Fruit fly (Drosophila melanogaster) whole organism, wandering third instar larva: Measurements from ENCODE around the gene MED17.

Source experiments
- Abd-B ChIP-seq: fragments of >200 bp; optimal IDR thresholded peaks from 2 replicates; lab custom pipeline; 2017; ENCODE audit warnings: missing biosample characterization, missing genetic modification characterization
- CG32264 ChIP-seq: fragments of 200-800 bp; sonication (Bioruptor generic); optimal IDR thresholded peaks from 2 replicates; lab custom pipeline; 2016; ENCODE audit warnings: missing biosample characterization, missing genetic modification characterization
- CG9705 ChIP-seq: fragments of 200-800 bp; sonication (Bioruptor generic); optimal IDR thresholded peaks from 2 replicates; lab custom pipeline; 2018; ENCODE audit warnings: missing biosample characterization, mild to moderate bottlenecking, missing genetic modification characterization
- CrebA ChIP-seq: fragments of 200-800 bp; sonication (Bioruptor generic); optimal IDR thresholded peaks from 2 replicates; lab custom pipeline; 2016; ENCODE audit warnings: missing biosample characterization, mild to moderate bottlenecking, missing genetic modification characterization, borderline replicate concordance
- Dfd ChIP-seq: fragments of >200 bp; optimal IDR thresholded peaks from 2 replicates; lab custom pipeline; 2017; ENCODE audit warnings: missing biosample characterization, missing genetic modification characterization
- Dif ChIP-seq: fragments of 200-275, 200-300 bp; sonication (Bioruptor generic); optimal IDR thresholded peaks from 2 replicates; lab custom pipeline; 2018; ENCODE audit warnings: missing biosample characterization, missing genetic modification characterization; ENCODE audit not compliant: partially characterized antibody
- GATAd ChIP-seq: sonication (Bioruptor generic); optimal IDR thresholded peaks from 2 replicates; lab custom pipeline; 2016; ENCODE audit warnings: missing biosample characterization, missing genetic modification characterization
- HLH106 ChIP-seq: fragments of 200-800 bp; optimal IDR thresholded peaks from 3 replicates; lab custom pipeline; 2019; ENCODE audit warnings: missing biosample characterization, mild to moderate bottlenecking, missing genetic modification characterization, moderate library complexity
- Hnf4 ChIP-seq: fragments of 200-800 bp; sonication (Bioruptor generic); optimal IDR thresholded peaks from 2 replicates; lab custom pipeline; 2016; ENCODE audit warnings: missing biosample characterization, mild to moderate bottlenecking, missing genetic modification characterization
- Hr78 ChIP-seq: fragments of >200 bp; optimal IDR thresholded peaks from 2 replicates; lab custom pipeline; 2017; ENCODE audit warnings: missing biosample characterization, missing genetic modification characterization
- Hr83 ChIP-seq: fragments of 200-300 bp; sonication (Bioruptor generic); optimal IDR thresholded peaks from 2 replicates; lab custom pipeline; 2016; ENCODE audit warnings: missing biosample characterization, mild to moderate bottlenecking, missing genetic modification characterization, moderate library complexity; ENCODE audit not compliant: poor library complexity, severe bottlenecking
- Jra ChIP-seq: sonication (Bioruptor generic); optimal IDR thresholded peaks from 2 replicates; lab custom pipeline; 2016; ENCODE audit warnings: missing biosample characterization, missing genetic modification characterization
- Mio ChIP-seq: sonication (Bioruptor generic); optimal IDR thresholded peaks from 2 replicates; lab custom pipeline; 2016; ENCODE audit warnings: missing biosample characterization, missing genetic modification characterization
- Myc ChIP-seq: fragments of >200 bp; optimal IDR thresholded peaks from 2 replicates; lab custom pipeline; 2017
- N ChIP-seq: fragments of >200 bp; optimal IDR thresholded peaks from 2 replicates; lab custom pipeline; 2018; ENCODE audit warnings: missing biosample characterization, missing external identifiers, missing genetic modification characterization
- OdsH ChIP-seq: fragments of 200-800 bp; sonication (Bioruptor generic); optimal IDR thresholded peaks from 2 replicates; lab custom pipeline; 2016; ENCODE audit warnings: missing biosample characterization, mild to moderate bottlenecking, missing genetic modification characterization
- Rel ChIP-seq, 2 experiments: fragments of 200-800 bp; sonication (Bioruptor generic) in 1 of 2; optimal IDR thresholded peaks; 2 replicates in 1 of 2; 3 replicates in 1 of 2; lab custom pipeline; 2016 to 2019; ENCODE audit warnings: mild to moderate bottlenecking in 2 of 2, missing biosample characterization in 2 of 2, missing genetic modification characterization in 2 of 2, moderate library complexity in 1 of 2
- Sp1 ChIP-seq: fragments of 200-800 bp; sonication (Bioruptor generic); optimal IDR thresholded peaks from 3 replicates; lab custom pipeline; 2019; ENCODE audit warnings: missing biosample characterization, mild to moderate bottlenecking, missing genetic modification characterization, moderate library complexity
- Vsx2 ChIP-seq: fragments of 200-300, 225-300 bp; sonication (Bioruptor generic); optimal IDR thresholded peaks from 2 replicates; lab custom pipeline; 2018; ENCODE audit warnings: missing biosample characterization, missing genetic modification characterization; ENCODE audit not compliant: partially characterized antibody
- br ChIP-seq: fragments of 200-800 bp; sonication (Bioruptor generic); optimal IDR thresholded peaks from 2 replicates; lab custom pipeline; 2016; ENCODE audit warnings: missing biosample characterization, missing genetic modification characterization
- brk ChIP-seq: fragments of 200-800 bp; sonication (Bioruptor generic); optimal IDR thresholded peaks from 2 replicates; lab custom pipeline; 2016; ENCODE audit warnings: missing biosample characterization, mild to moderate bottlenecking, missing genetic modification characterization
- dl ChIP-seq, 2 experiments: fragments of 175-275, 200-275 bp in 1 of 2; fragments of 200-275 bp in 1 of 2; sonication (Bioruptor generic); optimal IDR thresholded peaks; lab custom pipeline; 2018; ENCODE audit warnings: mild to moderate bottlenecking in 2 of 2, missing biosample characterization in 2 of 2, missing genetic modification characterization in 2 of 2, moderate library complexity in 2 of 2; ENCODE audit not compliant: partially characterized antibody in 2 of 2, insufficient read depth in 1 of 2
- dmrt93B ChIP-seq: fragments of 200-800 bp; sonication (Bioruptor generic); optimal IDR thresholded peaks from 2 replicates; lab custom pipeline; 2018; ENCODE audit warnings: missing biosample characterization, mild to moderate bottlenecking, missing genetic modification characterization
- dsf ChIP-seq: sonication (Bioruptor generic); optimal IDR thresholded peaks from 2 replicates; lab custom pipeline; 2016; ENCODE audit warnings: missing biosample characterization, missing genetic modification characterization, borderline replicate concordance
- ey ChIP-seq: fragments of 200-800 bp; sonication (Bioruptor generic); optimal IDR thresholded peaks from 2 replicates; lab custom pipeline; 2016; ENCODE audit warnings: missing biosample characterization, missing genetic modification characterization
- foxo ChIP-seq, 2 experiments: fragments of 200-800 bp; sonication (Bioruptor generic); optimal IDR thresholded peaks; 2 replicates in 1 of 2; 3 replicates in 1 of 2; lab custom pipeline; 2016 to 2017; ENCODE audit warnings: missing biosample characterization in 2 of 2, missing genetic modification characterization in 2 of 2
- fru ChIP-seq: fragments of 200-800 bp; sonication (Bioruptor generic); optimal IDR thresholded peaks from 3 replicates; lab custom pipeline; 2016; ENCODE audit warnings: missing biosample characterization, mild to moderate bottlenecking, missing genetic modification characterization
- h ChIP-seq: fragments of 200-800 bp; sonication (Bioruptor generic); optimal IDR thresholded peaks from 3 replicates; lab custom pipeline; 2016; ENCODE audit warnings: missing biosample characterization, mild to moderate bottlenecking, missing genetic modification characterization
- jim ChIP-seq: fragments of 175-275, 200-325 bp; sonication (Bioruptor generic); optimal IDR thresholded peaks from 2 replicates; lab custom pipeline; 2016; ENCODE audit warnings: missing biosample characterization, mild to moderate bottlenecking, missing genetic modification characterization
- lola ChIP-seq: fragments of >200 bp; optimal IDR thresholded peaks from 2 replicates; lab custom pipeline; 2017; ENCODE audit warnings: missing biosample characterization, missing genetic modification characterization
- pan ChIP-seq: fragments of >200 bp; optimal IDR thresholded peaks from 2 replicates; lab custom pipeline; 2017
- psq ChIP-seq: fragments of 200-800 bp; sonication (Bioruptor generic); optimal IDR thresholded peaks from 3 replicates; lab custom pipeline; 2017; ENCODE audit warnings: missing biosample characterization, mild to moderate bottlenecking, missing genetic modification characterization, moderate library complexity
- rgr ChIP-seq: fragments of 200-800 bp; sonication (Bioruptor generic); optimal IDR thresholded peaks from 3 replicates; lab custom pipeline; 2016; ENCODE audit warnings: missing biosample characterization, mild to moderate bottlenecking, missing genetic modification characterization
- sage ChIP-seq: fragments of 200-800 bp; sonication (Bioruptor generic); optimal IDR thresholded peaks from 2 replicates; lab custom pipeline; 2016; ENCODE audit warnings: missing biosample characterization, mild to moderate bottlenecking, missing genetic modification characterization
- sv ChIP-seq: fragments of 200-800 bp; sonication (Bioruptor generic); optimal IDR thresholded peaks from 3 replicates; lab custom pipeline; 2016; ENCODE audit warnings: missing biosample characterization, missing genetic modification characterization
- tai ChIP-seq: sonication (Bioruptor generic); optimal IDR thresholded peaks from 2 replicates; lab custom pipeline; 2016; ENCODE audit warnings: missing biosample characterization, missing genetic modification characterization
- usp ChIP-seq: fragments of >200 bp; optimal IDR thresholded peaks from 2 replicates; lab custom pipeline; 2017; ENCODE audit warnings: missing biosample characterization, missing genetic modification characterization
- woc ChIP-seq: sonication (Bioruptor generic); optimal IDR thresholded peaks from 2 replicates; lab custom pipeline; 2016; ENCODE audit warnings: missing biosample characterization, mild to moderate bottlenecking, missing genetic modification characterization

Gene MED17

dm6 chr3R:18223434-18223833, 34.6 kb downstream of the MED17 start, which contains the start of the genes mTerf5 and Non3:
Gene mTerf5, minus strand, starts transcription at chr3R:18223682.
Gene Non3, plus strand, starts transcription at chr3R:18223722.
- TF ChIP-seq jim (GFP tag; lab: Kevin White, UChicago) (no peak), OdsH (GFP tag; lab: Kevin White, UChicago) (peak; percentile 52), brk (no peak), Mio (no peak), ey (peak; percentile 14), tai (GFP tag; lab: Kevin White, UChicago) (no peak), pan (no peak), Myc (peak; percentile 26), Abd-B (GFP tag; lab: Kevin White, UChicago) (no peak), lola (GFP tag; lab: Kevin White, UChicago) (no peak), Hr78 (GFP tag; lab: Kevin White, UChicago) (no peak), HLH106 (tag; lab: Kevin White, UChicago) (peak; percentile 73), Hnf4 (GFP tag; lab: Kevin White, UChicago) (peak; percentile 65), sv (GFP tag; lab: Kevin White, UChicago) (peak; percentile 9), foxo (GFP tag; optimal IDR thresholded peaks at IDR 0.05; lab: Kevin White, UChicago) (peak in 1 of 2 experiments; percentile 67), GATAd (no peak), Vsx2 (GFP tag; lab: Kevin White, UChicago) (no peak), CG32264 (GFP tag; lab: Kevin White, UChicago) (no peak), Dfd (GFP tag; lab: Kevin White, UChicago) (no peak), br (no peak), rgr (peak; percentile 64), Hr83 (GFP tag; lab: Kevin White, UChicago) (peak; percentile 21), dsf (GFP tag; lab: Kevin White, UChicago) (peak; percentile 29), CrebA (GFP tag; lab: Kevin White, UChicago) (no peak), dmrt93B (GFP tag; lab: Kevin White, UChicago) (no peak), N (GFP tag; lab: Kevin White, UChicago) (no peak), CG9705 (peak; percentile 23), Dif (GFP tag; lab: Kevin White, UChicago) (no peak), h (GFP tag; lab: Kevin White, UChicago) (peak; percentile 37), psq (GFP tag; lab: Kevin White, UChicago) (peak; percentile 64), Rel (GFP tag; optimal IDR thresholded peaks at IDR 0.05; lab: Kevin White, UChicago) (no peak), Rel (tag; optimal IDR thresholded peaks at IDR 0.05; lab: Kevin White, UChicago) (peak; percentile 57), dl (GFP tag; optimal IDR thresholded peaks at IDR 0.05; lab: Kevin White, UChicago; ENCODE audit: insufficient read depth in 1 of 2, partially characterized antibody in 2 of 2) (no peak), Sp1 (GFP tag; lab: Kevin White, UChicago) (peak; percentile 67), sage (GFP tag; lab: Kevin White, UChicago) (no peak), Jra (GFP tag; lab: Kevin White, UChicago) (peak; percentile 6), usp (GFP tag; lab: Kevin White, UChicago) (no peak), fru (GFP tag; lab: Kevin White, UChicago) (peak; percentile 36), woc (GFP tag; lab: Kevin White, UChicago) (peak; percentile 21)
- TF ChIP-seq, all 38 proteins: peak for 18

- no peak for TF ChIP-seq Rel (GFP tag; optimal IDR thresholded peaks at IDR 0.05; lab: Kevin White, UChicago)
- TF ChIP-seq Rel (tag; optimal IDR thresholded peaks at IDR 0.05; lab: Kevin White, UChicago) = peak; percentile 95
- TF ChIP-seq Sp1 (GFP tag; lab: Kevin White, UChicago) = peak; percentile 13
- TF ChIP-seq CrebA (GFP tag; lab: Kevin White, UChicago) = no peak
- peak; percentile 1 for TF ChIP-seq Hnf4 (GFP tag; lab: Kevin White, UChicago)
- no peak for TF ChIP-seq dmrt93B (GFP tag; lab: Kevin White, UChicago)
- peak; percentile 5 for TF ChIP-seq dsf (GFP tag; lab: Kevin White, UChicago)
- TF ChIP-seq Dif (GFP tag; lab: Kevin White, UChicago) = peak; percentile 4
- TF ChIP-seq h (GFP tag; lab: Kevin White, UChicago) = peak; percentile 34
- peak; percentile 10 for TF ChIP-seq HLH106 (tag; lab: Kevin White, UChicago)
- no peak for TF ChIP-seq Dfd (GFP tag; lab: Kevin White, UChicago)
- no peak for TF ChIP-seq sage (GFP tag; lab: Kevin White, UChicago)
- no peak for TF ChIP-seq CG9705
- TF ChIP-seq foxo (GFP tag; optimal IDR thresholded peaks at IDR 0.05; lab: Kevin White, UChicago) = peak in 1 of 2 experiments; percentile 15
Measured at dm6 chr3R:18226043-18226808, 37.4 kb downstream of the MED17 start, which contains the start of the genes CG7168 and Mdh2. Gene CG7168, minus strand, starts transcription at chr3R:18226082. Gene Mdh2, plus strand, starts transcription at chr3R:18226396.
